Fruit fly (Drosophila melanogaster): ENCODE measurements around the gene ctrip.

The ctrip gene

dm6 chr3R:4813172-4813716, 1.3 kb upstream of the ctrip start (continued):
- TF ChIP-seq CG16815 (GFP tag; optimal IDR thresholded peaks at IDR 0.05) (peak; percentile 6), gce (GFP tag; IDR thresholded peaks at IDR 0.05) (peak; percentile 68; the same call in 1 of the 3 replicates), Bteb2 (GFP tag; optimal IDR thresholded peaks at IDR 0.05) (peak; percentile 5), stwl (tag; optimal IDR thresholded peaks at IDR 0.05) (peak; percentile 39), jigr1 (GFP tag; IDR thresholded peaks at IDR 0.05) (no peak), danr (GFP tag; IDR thresholded peaks at IDR 0.05) (no peak), gsb (GFP tag; IDR thresholded peaks at IDR 0.05) (no peak; the same call in 1 of the 2 replicates), Eip74EF (GFP tag; optimal IDR thresholded peaks at IDR 0.05) (peak in 1 of 2 experiments; percentile 95), al (GFP tag; IDR thresholded peaks at IDR 0.05) (no peak), pho (GFP tag; optimal IDR thresholded peaks at IDR 0.05) (peak; percentile 1), usp (GFP tag; optimal IDR thresholded peaks at IDR 0.05) (no peak), CG2202 (tag; optimal IDR thresholded peaks at IDR 0.05) (peak; percentile 86), fu2 (GFP tag; optimal IDR thresholded peaks at IDR 0.05) (no peak), CG15479 (GFP tag; optimal IDR thresholded peaks at IDR 0.05) (peak; percentile 82), C15 (GFP tag; IDR thresholded peaks at IDR 0.05) (no peak), CG12299 (tag; optimal IDR thresholded peaks at IDR 0.05) (peak; percentile 54), lilli (GFP tag; optimal IDR thresholded peaks at IDR 0.05) (peak; percentile 46), Dp (GFP tag; optimal IDR thresholded peaks at IDR 0.05) (no peak), CG31441 (GFP tag; IDR thresholded peaks at IDR 0.05) (no peak; the same call in 1 of the 2 replicates), CG10959 (GFP tag; IDR thresholded peaks at IDR 0.05) (peak; percentile 58; the same call in 1 of the 2 replicates), fd3F (GFP tag; optimal IDR thresholded peaks at IDR 0.05) (peak; percentile 44), CG15011 (GFP tag; optimal IDR thresholded peaks at IDR 0.05) (peak; percentile 61), slbo (GFP tag; IDR thresholded peaks at IDR 0.05) (peak; percentile 81), CG4404 (GFP tag; IDR thresholded peaks at IDR 0.05) (peak; percentile 36; the same call in 1 of the 2 replicates), chif (GFP tag; optimal IDR thresholded peaks at IDR 0.05) (no peak), Optix (GFP tag; IDR thresholded peaks at IDR 0.05) (no peak), trh (GFP tag; optimal IDR thresholded peaks at IDR 0.05) (no peak), CG13123 (GFP tag; optimal IDR thresholded peaks at IDR 0.05) (peak; percentile 61), Sin3A (optimal IDR thresholded peaks at IDR 0.05) (peak; percentile 38), CG6254 (GFP tag; optimal IDR thresholded peaks at IDR 0.05) (peak; percentile 40), kah (GFP tag; optimal IDR thresholded peaks at IDR 0.05) (peak; percentile 70), yki (optimal IDR thresholded peaks at IDR 0.05) (no peak), Elba2 (GFP tag; optimal IDR thresholded peaks at IDR 0.05) (no peak), twi (tag; optimal IDR thresholded peaks at IDR 0.05) (peak; percentile 68), Hmx (GFP tag; optimal IDR thresholded peaks at IDR 0.05) (no peak), D19A (tag; optimal IDR thresholded peaks at IDR 0.05) (peak; percentile 43), grau (tag; optimal IDR thresholded peaks at IDR 0.05) (peak; percentile 42), CG2120 (GFP tag; optimal IDR thresholded peaks at IDR 0.05) (peak; percentile 68), fd64A (GFP tag; optimal IDR thresholded peaks at IDR 0.05) (peak; percentile 83), CG4707 (GFP tag; optimal IDR thresholded peaks at IDR 0.05) (peak; percentile 79), CG2678 (tag; optimal IDR thresholded peaks at IDR 0.05) (no peak), CG32767 (GFP tag; IDR thresholded peaks at IDR 0.05) (no peak), zen (tag; optimal IDR thresholded peaks at IDR 0.05) (peak; percentile 58), da (GFP tag; optimal IDR thresholded peaks at IDR 0.05) (no peak), ase (GFP tag; IDR thresholded peaks at IDR 0.05) (0 out of 3 replicates have a peak, but pooled peaks have one; percentile 29), org-1 (GFP tag; optimal IDR thresholded peaks at IDR 0.05) (no peak), peb (GFP tag; IDR thresholded peaks at IDR 0.05) (peak; percentile 19; the same call in 1 of the 2 replicates), Hr3 (GFP tag; optimal IDR thresholded peaks at IDR 0.05) (peak; percentile 55), Fer3 (tag; optimal IDR thresholded peaks at IDR 0.05) (peak; percentile 50), Taf1 (GFP tag; IDR thresholded peaks at IDR 0.05) (no peak), ftz-f1 (GFP tag; optimal IDR thresholded peaks at IDR 0.05) (no peak), CG18011 (GFP tag; optimal IDR thresholded peaks at IDR 0.05) (no peak)
